Fruit fly (Drosophila melanogaster): ENCODE results near the gene CG32104.
A peak's percentile ranks its signal among the peaks of the same experiment; 100 is the strongest.

Gene CG32104

dm6 chr3L:12392758-12393157, 6.4 kb downstream of the CG32104 start (continued):
- TF ChIP-seq Deaf1 (tag; optimal IDR thresholded peaks at IDR 0.05) (no peak), CG12391 (tag; optimal IDR thresholded peaks at IDR 0.05) (no peak), Nf-YA (GFP tag; IDR thresholded peaks at IDR 0.05) (no peak), CG2889 (GFP tag; IDR thresholded peaks at IDR 0.05) (no peak), CG18764 (GFP tag; optimal IDR thresholded peaks at IDR 0.05) (no peak), CG15601 (tag; optimal IDR thresholded peaks at IDR 0.05) (no peak), CG12071 (GFP tag; optimal IDR thresholded peaks at IDR 0.05) (peak; percentile 43), CG13296 (GFP tag; optimal IDR thresholded peaks at IDR 0.05) (peak; percentile 18), PHDP (tag; optimal IDR thresholded peaks at IDR 0.05) (peak; percentile 37), wek (GFP tag; optimal IDR thresholded peaks at IDR 0.05) (peak; percentile 43), CG12236 (GFP tag; optimal IDR thresholded peaks at IDR 0.05) (no peak), Stat92E (GFP tag; optimal IDR thresholded peaks at IDR 0.05) (no peak), disco-r (GFP tag; optimal IDR thresholded peaks at IDR 0.05) (no peak), CG11093 (GFP tag; IDR thresholded peaks at IDR 0.05) (no peak), CG11696 (GFP tag; IDR thresholded peaks at IDR 0.05) (no peak), nerfin-2 (GFP tag; IDR thresholded peaks at IDR 0.05; ENCODE audit: partially characterized antibody) (no peak), CG32532 (GFP tag; IDR thresholded peaks at IDR 0.05) (no peak), CG3726 (GFP tag; IDR thresholded peaks at IDR 0.05) (no peak), CG2199 (GFP tag; IDR thresholded peaks at IDR 0.05) (no peak), zen2 (GFP tag; IDR thresholded peaks at IDR 0.05; ENCODE audit: partially characterized antibody) (no peak), nom (GFP tag; optimal IDR thresholded peaks at IDR 0.05) (no peak), CG4282 (GFP tag; optimal IDR thresholded peaks at IDR 0.05) (no peak), sr (GFP tag; IDR thresholded peaks at IDR 0.05) (no peak), vnd (GFP tag; IDR thresholded peaks at IDR 0.05; ENCODE audit: partially characterized antibody) (no peak), lov (optimal IDR thresholded peaks at IDR 0.05) (no peak), lov (GFP tag; IDR thresholded peaks at IDR 0.05) (no peak), eve (GFP tag; optimal IDR thresholded peaks at IDR 0.05) (peak in 1 of 2 experiments; percentile 48), Asciz (GFP tag; optimal IDR thresholded peaks at IDR 0.05) (peak; percentile 17), sima (GFP tag; optimal IDR thresholded peaks at IDR 0.05) (no peak), CG3281 (GFP tag; optimal IDR thresholded peaks at IDR 0.05) (peak; percentile 9), CG1792 (GFP tag; optimal IDR thresholded peaks at IDR 0.05) (no peak), CG8359 (GFP tag; optimal IDR thresholded peaks at IDR 0.05; ENCODE audit: borderline replicate concordance) (no peak), exex (tag; optimal IDR thresholded peaks at IDR 0.05) (peak; percentile 80), en (GFP tag; optimal IDR thresholded peaks at IDR 0.05) (no peak), lab (GFP tag; optimal IDR thresholded peaks at IDR 0.05) (peak; percentile 19), CG30431 (GFP tag; optimal IDR thresholded peaks at IDR 0.05) (no peak), wor (GFP tag; IDR thresholded peaks at IDR 0.05) (no peak), CG6765 (GFP tag; optimal IDR thresholded peaks at IDR 0.05) (no peak), CG7372 (GFP tag; IDR thresholded peaks at IDR 0.05) (no peak), otp (GFP tag; IDR thresholded peaks at IDR 0.05) (no peak), Vsx1 (GFP tag; optimal IDR thresholded peaks at IDR 0.05) (peak; percentile 66), nau (GFP tag; optimal IDR thresholded peaks at IDR 0.05) (no peak), CG8944 (GFP tag; optimal IDR thresholded peaks at IDR 0.05) (no peak), pb (GFP tag; optimal IDR thresholded peaks at IDR 0.05) (no peak), D (optimal IDR thresholded peaks at IDR 0.05) (no peak), D (GFP tag; optimal IDR thresholded peaks at IDR 0.05) (no peak)
